Worm (Caenorhabditis elegans) whole organism, mixed stage, embryonic: Measurements from ENCODE around the gene B0286.1.

Experiments
- M03D4.4 ChIP-seq: sonication (generic microtip); optimal IDR thresholded peaks from 2 replicates; lab custom pipeline; 2017; ENCODE audit warnings: mild to moderate bottlenecking, missing genetic modification characterization, missing compliant biosample characterization
- bed-3 ChIP-seq: fragments of 200-800 bp; sonication (Bioruptor generic); optimal IDR thresholded peaks from 3 replicates; lab custom pipeline; 2018; ENCODE audit warnings: mild to moderate bottlenecking, missing genetic modification characterization, moderate library complexity, missing compliant biosample characterization
- blmp-1 ChIP-seq: fragments of 150-350 bp; optimal IDR thresholded peaks from 2 replicates; lab custom pipeline; 2014; ENCODE audit warnings: missing biosample characterization, missing genetic modification characterization
- ceh-39 ChIP-seq: fragments of 150-350 bp; optimal IDR thresholded peaks from 2 replicates; lab custom pipeline; 2014; ENCODE audit warnings: missing biosample characterization, missing genetic modification characterization
- ceh-43 ChIP-seq: fragments of 200-800 bp; sonication (Bioruptor generic); optimal IDR thresholded peaks from 2 replicates; lab custom pipeline; 2018; ENCODE audit warnings: mild to moderate bottlenecking, missing genetic modification characterization, moderate library complexity, missing compliant biosample characterization
- ces-1 ChIP-seq: fragments of 150-350 bp; optimal IDR thresholded peaks from 2 replicates; lab custom pipeline; 2014; ENCODE audit warnings: missing biosample characterization, missing genetic modification reagents, missing genetic modification characterization
- cnd-1 ChIP-seq: fragments of 200-800 bp; sonication (Bioruptor generic); optimal IDR thresholded peaks from 2 replicates; lab custom pipeline; 2018; ENCODE audit warnings: mild to moderate bottlenecking, missing genetic modification characterization, missing compliant biosample characterization
- drap-1 ChIP-seq: fragments of 200-800 bp; sonication (Bioruptor generic); optimal IDR thresholded peaks from 3 replicates; lab custom pipeline; 2018; ENCODE audit warnings: mild to moderate bottlenecking, missing genetic modification characterization, missing compliant biosample characterization
- elt-1 ChIP-seq: sonication (generic microtip); optimal IDR thresholded peaks from 2 replicates; lab custom pipeline; 2017; ENCODE audit warnings: missing genetic modification characterization, mild to moderate bottlenecking, missing compliant biosample characterization, antibody characterized with exemption, moderate library complexity, borderline replicate concordance; ENCODE audit not compliant: insufficient read depth
- elt-3 ChIP-seq: fragments of 150-350 bp; optimal IDR thresholded peaks from 2 replicates; lab custom pipeline; 2014; ENCODE audit warnings: missing biosample characterization, missing genetic modification characterization
- flh-1 ChIP-seq: fragments of 200-800 bp; sonication (Bioruptor generic); optimal IDR thresholded peaks from 2 replicates; lab custom pipeline; 2018; ENCODE audit warnings: mild to moderate bottlenecking, missing genetic modification characterization, moderate library complexity, missing compliant biosample characterization
- ham-2 ChIP-seq: fragments of 200-800 bp; sonication (Bioruptor generic); optimal IDR thresholded peaks from 2 replicates; lab custom pipeline; 2018; ENCODE audit warnings: mild to moderate bottlenecking, missing genetic modification characterization, missing compliant biosample characterization
- hlh-1 ChIP-seq: fragments of 150-350 bp; optimal IDR thresholded peaks from 2 replicates; lab custom pipeline; 2014; ENCODE audit warnings: missing biosample characterization, missing genetic modification reagents, missing genetic modification characterization
- lin-13 ChIP-seq: fragments of 150-350 bp; optimal IDR thresholded peaks from 2 replicates; lab custom pipeline; 2014; ENCODE audit warnings: missing biosample characterization, missing genetic modification characterization
- lin-32 ChIP-seq: fragments of 200-800 bp; sonication (Bioruptor generic); optimal IDR thresholded peaks from 2 replicates; lab custom pipeline; 2018; ENCODE audit warnings: mild to moderate bottlenecking, missing genetic modification characterization, missing compliant biosample characterization
- lsy-2 ChIP-seq: fragments of 150-350 bp; optimal IDR thresholded peaks from 2 replicates; lab custom pipeline; 2014; ENCODE audit warnings: missing biosample characterization, missing genetic modification characterization
- mab-5 ChIP-seq: fragments of 150-350 bp; optimal IDR thresholded peaks from 2 replicates; lab custom pipeline; 2014; ENCODE audit warnings: missing biosample characterization, missing genetic modification characterization
- mls-2 ChIP-seq: sonication (generic microtip); optimal IDR thresholded peaks from 2 replicates; lab custom pipeline; 2016; ENCODE audit warnings: mild to moderate bottlenecking, missing genetic modification characterization, moderate library complexity, missing compliant biosample characterization
- nhr-12 ChIP-seq: fragments of 150-350 bp; optimal IDR thresholded peaks from 2 replicates; lab custom pipeline; 2014; ENCODE audit warnings: missing biosample characterization, missing genetic modification characterization
- nhr-2 ChIP-seq: fragments of 150-350 bp; optimal IDR thresholded peaks from 2 replicates; lab custom pipeline; 2014; ENCODE audit warnings: missing biosample characterization, missing genetic modification characterization
- nhr-237 ChIP-seq: fragments of 150-350 bp; optimal IDR thresholded peaks from 2 replicates; lab custom pipeline; 2014; ENCODE audit warnings: missing biosample characterization, missing genetic modification characterization
- nhr-28 ChIP-seq: fragments of 150-350 bp; optimal IDR thresholded peaks from 2 replicates; lab custom pipeline; 2014; ENCODE audit warnings: missing biosample characterization, missing genetic modification characterization
- pha-4 ChIP-seq: fragments of 150-350 bp; optimal IDR thresholded peaks from 2 replicates; lab custom pipeline; 2018; ENCODE audit warnings: missing biosample characterization, missing genetic modification reagents, missing genetic modification characterization
- sem-2 ChIP-seq: fragments of 200-800 bp; sonication (Bioruptor generic); optimal IDR thresholded peaks from 2 replicates; lab custom pipeline; 2018; ENCODE audit warnings: mild to moderate bottlenecking, missing genetic modification characterization, missing compliant biosample characterization
- sptf-1 ChIP-seq: sonication (generic microtip); optimal IDR thresholded peaks from 2 replicates; lab custom pipeline; 2017; ENCODE audit warnings: mild to moderate bottlenecking, missing genetic modification characterization, moderate library complexity, missing compliant biosample characterization
- tbx-8 ChIP-seq: fragments of 200-800 bp; sonication (Bioruptor generic); optimal IDR thresholded peaks from 2 replicates; lab custom pipeline; 2018; ENCODE audit warnings: mild to moderate bottlenecking, missing genetic modification characterization, moderate library complexity, missing compliant biosample characterization
- unc-120 ChIP-seq: sonication (generic microtip); optimal IDR thresholded peaks from 2 replicates; lab custom pipeline; 2017; ENCODE audit warnings: missing genetic modification characterization, missing compliant biosample characterization; ENCODE audit not compliant: poor library complexity, severe bottlenecking
- unc-39 ChIP-seq: fragments of 150-350 bp; optimal IDR thresholded peaks from 2 replicates; lab custom pipeline; 2014; ENCODE audit warnings: missing biosample characterization, missing genetic modification characterization
- unc-62 ChIP-seq: fragments of 150-350 bp; optimal IDR thresholded peaks from 2 replicates; lab custom pipeline; 2014; ENCODE audit warnings: missing biosample characterization, missing genetic modification reagents, missing genetic modification characterization
- zip-8 ChIP-seq: fragments of 150-350 bp; optimal IDR thresholded peaks from 2 replicates; lab custom pipeline; 2014; ENCODE audit warnings: missing biosample characterization, missing genetic modification characterization
- ztf-11 ChIP-seq: fragments of 150-350 bp; optimal IDR thresholded peaks from 2 replicates; lab custom pipeline; 2014; ENCODE audit warnings: missing biosample characterization, missing genetic modification characterization

The B0286.1 gene

DNA sequence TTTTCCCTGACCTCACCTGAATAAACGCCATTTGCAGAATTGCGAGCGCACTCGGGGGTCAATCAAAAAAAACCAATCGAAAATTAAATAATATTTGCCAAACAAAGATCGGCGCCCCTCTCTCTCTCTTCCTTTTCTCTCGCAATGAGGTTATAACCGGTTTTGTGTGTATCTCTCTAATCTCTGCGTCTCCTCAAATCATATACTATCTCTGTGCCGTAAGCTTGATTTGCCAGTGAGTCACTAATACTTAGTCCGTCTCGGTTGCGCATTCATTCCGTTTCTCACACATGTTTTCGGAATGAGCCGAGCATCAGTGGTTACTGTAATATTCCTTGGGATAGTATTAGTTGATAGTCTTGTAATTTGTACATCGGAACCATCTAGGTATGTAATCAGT, 16.2 kb upstream of the B0286.1 start:
- TF ChIP-seq nhr-237 (tag; lab: Kevin White, UChicago) = no peak
- TF ChIP-seq ceh-39 (tag; lab: Kevin White, UChicago) = no peak
- no peak for TF ChIP-seq bed-3 (GFP tag; lab: Kevin White, UChicago)
- no peak for TF ChIP-seq ces-1 (GFP tag; lab: Kevin White, UChicago)
- TF ChIP-seq tbx-8 (GFP tag; lab: Kevin White, UChicago) = no peak
- TF ChIP-seq flh-1 (GFP tag; lab: Kevin White, UChicago) = no peak
- TF ChIP-seq, all 35 proteins: peak for 0

DNA sequence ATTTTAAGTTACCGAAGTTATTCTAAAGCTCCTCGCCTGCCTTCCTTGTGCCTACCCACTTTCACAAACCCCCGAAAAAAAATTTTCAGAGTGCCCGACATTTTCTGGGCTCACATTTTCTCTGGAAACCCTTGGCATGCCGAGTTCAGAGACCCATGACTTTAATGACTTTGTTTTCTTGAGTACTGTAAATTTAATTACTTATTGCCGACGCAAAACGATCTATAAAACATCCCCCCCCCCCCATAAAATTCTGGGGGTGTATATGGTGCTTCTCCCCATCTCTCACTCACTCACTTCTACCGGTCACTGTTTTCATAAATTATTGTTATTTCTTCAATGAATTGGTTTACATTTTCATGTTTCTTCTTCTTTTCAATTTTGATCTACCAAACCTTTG, 10.4 kb upstream of the B0286.1 start, which contains the start of gene try-9:
Gene try-9 (plus strand): TSS at position 301 of the 400 bp plus-strand sequence.
- TF ChIP-seq bed-3 (GFP tag; lab: Kevin White, UChicago) (no peak), blmp-1 (tag; lab: Kevin White, UChicago) (no peak), lin-32 (GFP tag; lab: Kevin White, UChicago) (no peak), hlh-1 (tag; lab: Kevin White, UChicago) (no peak), drap-1 (GFP tag; lab: Kevin White, UChicago) (no peak), unc-62 (GFP tag; lab: Kevin White, UChicago) (no peak)

DNA sequence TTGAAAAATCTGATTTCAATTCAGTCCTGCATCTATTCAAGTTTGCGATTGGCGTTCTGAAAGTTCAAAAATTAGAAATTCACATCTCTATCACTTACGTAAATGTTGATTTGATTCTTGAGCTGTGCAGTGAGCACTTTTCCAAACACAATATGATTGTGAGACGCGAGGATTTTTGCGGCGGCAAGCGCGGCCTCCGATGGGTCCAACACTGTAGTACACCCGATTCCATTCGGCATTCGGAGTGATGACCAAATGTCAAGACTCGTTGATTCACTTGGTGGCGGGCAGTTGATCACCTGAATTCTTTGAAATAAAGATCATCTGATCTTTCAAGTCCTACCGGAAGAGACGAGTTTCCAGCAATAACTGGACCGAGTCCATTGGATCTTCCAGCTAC, 8.6 kb upstream of the B0286.1 start:
- TF ChIP-seq sptf-1 (tag; lab: Kevin White, UChicago) (no peak), zip-8 (tag; lab: Kevin White, UChicago) (no peak), bed-3 (GFP tag; lab: Kevin White, UChicago) (no peak), ham-2 (no peak), elt-1 (tag; lab: Kevin White, UChicago) (no peak), lin-13 (tag; lab: Kevin White, UChicago) (no peak), lsy-2 (no peak)

DNA sequence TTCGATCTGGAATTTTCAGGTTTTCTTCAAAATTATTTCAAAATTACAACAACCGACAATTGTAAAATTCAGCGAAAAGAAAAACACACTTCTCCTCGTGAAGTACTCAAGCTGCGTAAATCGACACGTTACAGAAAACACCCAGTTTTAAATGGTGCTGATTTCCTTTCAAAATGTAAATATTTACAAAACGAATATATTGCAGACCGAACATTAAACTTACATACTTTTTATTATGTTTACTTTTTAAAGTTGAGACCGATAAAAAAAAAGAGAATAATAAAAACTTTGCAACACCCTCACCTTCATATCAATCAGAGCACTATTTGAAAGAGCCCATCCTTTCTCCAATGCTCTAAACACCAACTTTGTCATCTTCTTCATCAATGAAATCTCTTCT, 7.5 kb upstream of the B0286.1 start:
- TF ChIP-seq M03D4.4 (tag; lab: Kevin White, UChicago) (no peak), zip-8 (tag; lab: Kevin White, UChicago) (no peak), ztf-11 (tag; lab: Kevin White, UChicago) (no peak), blmp-1 (tag; lab: Kevin White, UChicago) (no peak), nhr-2 (no peak), pha-4 (tag; lab: Kevin White, UChicago) (no peak), elt-3 (tag; lab: Kevin White, UChicago) (no peak), drap-1 (GFP tag; lab: Kevin White, UChicago) (no peak), cnd-1 (tag; lab: Kevin White, UChicago) (no peak), unc-62 (GFP tag; lab: Kevin White, UChicago) (no peak), mls-2 (no peak), ham-2 (no peak), elt-1 (tag; lab: Kevin White, UChicago) (no peak), ces-1 (GFP tag; lab: Kevin White, UChicago) (no peak), ceh-43 (GFP tag; lab: Kevin White, UChicago) (no peak), lin-13 (tag; lab: Kevin White, UChicago) (no peak)

DNA sequence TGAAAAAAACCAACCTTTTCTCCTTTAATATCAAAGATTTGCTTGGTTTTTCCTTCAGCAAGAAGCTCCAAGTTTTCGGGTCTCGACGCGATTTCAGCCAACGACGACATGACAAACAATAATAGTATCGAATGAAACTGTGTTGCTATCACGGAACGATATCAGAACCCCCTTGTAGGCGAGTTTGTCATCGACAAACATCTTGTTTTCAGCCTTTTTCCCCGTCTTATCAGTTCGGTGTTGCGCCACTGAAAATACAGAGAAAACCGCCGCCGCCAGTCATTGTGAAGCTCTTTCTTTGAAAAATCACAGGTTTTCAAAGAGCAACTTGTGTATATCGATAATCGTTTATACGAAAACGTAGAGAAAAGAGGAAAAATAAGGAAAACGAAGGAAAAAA, 5.9 kb upstream of the B0286.1 start, which contains the start of gene paic-1:
Gene paic-1 (minus strand): TSS at position 120 of the 400 bp plus-strand sequence.
- TF ChIP-seq lin-32 (GFP tag; lab: Kevin White, UChicago) (no peak), nhr-237 (tag; lab: Kevin White, UChicago) (no peak), ztf-11 (tag; lab: Kevin White, UChicago) (no peak), elt-1 (tag; lab: Kevin White, UChicago) (no peak)

DNA sequence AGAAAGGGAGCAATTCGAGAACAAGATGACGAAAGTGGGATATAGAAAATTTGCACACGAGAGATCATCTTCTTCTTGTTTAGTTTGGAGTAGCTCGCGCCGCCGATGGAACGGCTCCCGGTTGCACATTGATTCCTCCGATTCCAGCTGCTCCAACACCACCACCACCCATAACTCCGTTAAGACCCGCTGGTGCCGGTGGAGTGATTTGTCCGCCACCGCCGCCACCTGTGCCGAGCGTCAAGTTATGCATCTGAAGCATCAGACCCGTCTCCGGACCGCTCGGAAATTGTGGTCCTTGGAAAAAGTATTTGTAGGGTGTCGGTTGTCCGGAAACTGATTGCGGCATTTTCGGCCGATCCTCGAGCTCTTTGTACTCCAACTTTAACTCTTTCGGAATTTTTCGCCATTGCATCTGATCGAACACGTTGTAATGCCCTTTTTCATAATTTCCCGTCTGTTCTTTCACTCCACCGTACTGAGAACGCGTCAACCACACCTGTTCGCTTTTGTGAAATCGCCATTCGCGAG, 5.4 kb upstream of the B0286.1 start:
- no peak for TF ChIP-seq bed-3 (GFP tag; lab: Kevin White, UChicago)
- TF ChIP-seq pha-4 (tag; lab: Kevin White, UChicago) = no peak
- TF ChIP-seq drap-1 (GFP tag; lab: Kevin White, UChicago) = no peak
- no peak for TF ChIP-seq unc-120 (tag; lab: Kevin White, UChicago)
- TF ChIP-seq ceh-43 (GFP tag; lab: Kevin White, UChicago) = no peak
- no peak for TF ChIP-seq flh-1 (GFP tag; lab: Kevin White, UChicago)
- TF ChIP-seq nhr-12 (tag; lab: Kevin White, UChicago) = no peak
- TF ChIP-seq nhr-28 (tag; lab: Kevin White, UChicago) = no peak
- TF ChIP-seq blmp-1 (tag; lab: Kevin White, UChicago) = no peak
- no peak for TF ChIP-seq mab-5 (tag; lab: Kevin White, UChicago)
- no peak for TF ChIP-seq unc-39 (tag; lab: Kevin White, UChicago)
- TF ChIP-seq tbx-8 (GFP tag; lab: Kevin White, UChicago) = no peak
- TF ChIP-seq zip-8 (tag; lab: Kevin White, UChicago) = no peak
- no peak for TF ChIP-seq sem-2 (GFP tag; lab: Kevin White, UChicago)
- TF ChIP-seq cnd-1 (tag; lab: Kevin White, UChicago) = no peak
- no peak for TF ChIP-seq ces-1 (GFP tag; lab: Kevin White, UChicago)
- TF ChIP-seq ztf-11 (tag; lab: Kevin White, UChicago) = no peak
- TF ChIP-seq lsy-2 = no peak
- TF ChIP-seq lin-32 (GFP tag; lab: Kevin White, UChicago) = no peak
- TF ChIP-seq mls-2 = no peak
